Worm (Caenorhabditis elegans): ENCODE results near the gene aqp-11.
A peak's percentile ranks its signal among the peaks of the same experiment; 100 is the strongest.

The aqp-11 gene

ce11 chrIII:13672654-13673330 lies at the start of gene aqp-11:
Gene aqp-11 (plus strand): TSS chrIII:13673280.
- TF ChIP-seq hlh-1 (tag; optimal IDR thresholded peaks at IDR 0.05) (peak; percentile 31), nhr-76 (tag; optimal IDR thresholded peaks at IDR 0.05) (no peak), mep-1 (tag; optimal IDR thresholded peaks at IDR 0.05) (no peak)

DNA sequence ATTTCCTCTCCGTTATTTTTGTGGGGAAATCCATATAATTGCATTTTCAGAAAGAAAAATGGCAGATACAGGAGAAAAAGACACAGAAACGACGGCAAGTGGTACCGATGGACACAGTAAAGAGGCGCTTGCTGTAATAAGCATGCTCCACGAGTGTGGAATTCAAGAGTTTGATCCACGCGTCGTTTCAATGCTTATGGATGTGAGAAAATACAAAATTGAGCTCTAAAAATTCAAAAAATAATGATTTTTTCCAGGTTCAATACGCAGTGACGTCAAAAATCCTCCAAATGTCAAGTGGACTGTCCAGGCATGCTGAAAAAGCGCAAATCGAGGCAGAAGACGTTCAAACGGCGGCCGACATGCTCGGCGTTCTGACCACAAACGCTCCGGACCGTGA lies 48.9 kb upstream of the aqp-11 start, which contains the start of gene taf-9:
Gene taf-9 (plus strand): TSS at position 51 of the 400 bp plus-strand sequence.
- TF ChIP-seq zip-8 (tag; optimal IDR thresholded peaks at IDR 0.05) (no peak), nhr-28 (tag; optimal IDR thresholded peaks at IDR 0.05) (no peak), sem-2 (GFP tag; optimal IDR thresholded peaks at IDR 0.05) (no peak), unc-120 (tag; optimal IDR thresholded peaks at IDR 0.05; ENCODE audit: poor library complexity, severe bottlenecking) (no peak), mep-1 (tag; optimal IDR thresholded peaks at IDR 0.05) (no peak), ces-1 (GFP tag; optimal IDR thresholded peaks at IDR 0.05) (no peak), unc-39 (tag; optimal IDR thresholded peaks at IDR 0.05) (no peak), blmp-1 (tag; optimal IDR thresholded peaks at IDR 0.05) (no peak)

DNA sequence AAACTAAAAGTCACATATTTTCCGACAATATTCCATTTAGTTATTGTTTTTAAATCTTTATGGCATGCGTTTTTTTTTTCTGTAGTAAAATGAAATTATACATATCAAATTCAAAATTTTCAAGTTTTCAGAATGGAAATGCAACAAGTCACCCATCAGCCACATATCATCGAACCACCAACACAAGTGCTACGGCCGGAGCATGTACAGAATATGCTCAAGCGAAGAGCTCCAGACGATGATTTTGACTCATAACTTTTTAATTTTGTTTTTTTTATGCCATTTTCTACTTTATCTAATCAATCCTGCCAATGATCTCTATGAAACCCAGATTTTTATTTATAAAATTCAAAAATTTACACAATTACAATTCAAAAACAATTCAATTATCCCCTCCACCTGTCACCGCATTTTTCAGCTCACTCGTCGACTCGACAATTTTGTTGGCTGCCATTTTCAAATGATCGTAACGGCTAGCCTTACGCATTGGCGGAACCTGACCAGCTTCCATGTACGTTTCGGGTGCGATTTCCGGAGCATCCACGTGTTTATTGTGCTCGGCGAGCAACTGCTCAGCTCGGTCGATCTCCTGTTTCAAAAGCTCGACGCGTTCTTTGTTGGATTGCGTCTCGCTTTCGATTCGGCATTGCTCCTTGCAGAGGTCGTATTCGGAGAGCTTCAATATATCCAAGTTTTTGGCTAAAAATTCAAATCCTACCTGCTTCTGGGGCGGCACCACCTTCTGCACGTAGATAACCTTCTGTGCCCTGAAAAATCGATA lies 47.2 kb upstream of the aqp-11 start:
- TF ChIP-seq elt-3 (tag; optimal IDR thresholded peaks at IDR 0.05) (no peak), unc-120 (tag; optimal IDR thresholded peaks at IDR 0.05; ENCODE audit: poor library complexity, severe bottlenecking) (no peak), pha-4 (tag; optimal IDR thresholded peaks at IDR 0.05) (no peak), lsy-2 (tag; optimal IDR thresholded peaks at IDR 0.05) (no peak), bed-3 (GFP tag; optimal IDR thresholded peaks at IDR 0.05) (no peak), lin-32 (GFP tag; optimal IDR thresholded peaks at IDR 0.05) (no peak), sptf-1 (tag; optimal IDR thresholded peaks at IDR 0.05) (no peak)

DNA sequence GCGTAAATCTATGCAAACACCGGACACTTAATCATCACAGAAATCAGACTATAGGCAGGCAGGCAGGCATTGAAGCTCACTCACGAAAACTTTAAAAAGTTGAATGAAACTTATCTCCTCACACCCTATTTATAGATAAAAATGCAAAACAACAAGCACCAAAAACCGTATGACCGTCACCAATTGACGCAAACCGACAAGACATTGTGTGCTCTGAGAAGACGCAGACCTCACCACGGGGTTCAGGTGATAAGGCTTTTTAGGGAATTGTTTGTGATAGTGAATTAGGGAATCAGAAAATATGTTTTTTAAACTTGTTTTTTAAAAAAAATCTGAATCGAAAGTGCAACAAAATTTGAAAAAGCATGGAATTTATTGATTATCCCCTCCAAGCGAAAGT lies 46.4 kb upstream of the aqp-11 start, which contains the start of gene T12D8.5:
Gene T12D8.5 (minus strand): TSS at position 95 of the 400 bp plus-strand sequence.
- TF ChIP-seq elt-1 (tag; optimal IDR thresholded peaks at IDR 0.05; ENCODE audit: borderline replicate concordance, insufficient read depth) (no peak), nhr-12 (tag; optimal IDR thresholded peaks at IDR 0.05) (no peak), ces-1 (GFP tag; optimal IDR thresholded peaks at IDR 0.05) (no peak), flh-1 (GFP tag; optimal IDR thresholded peaks at IDR 0.05) (no peak), ztf-11 (tag; optimal IDR thresholded peaks at IDR 0.05) (no peak), bed-3 (GFP tag; optimal IDR thresholded peaks at IDR 0.05) (no peak), unc-39 (tag; optimal IDR thresholded peaks at IDR 0.05) (no peak), unc-120 (tag; optimal IDR thresholded peaks at IDR 0.05; ENCODE audit: poor library complexity, severe bottlenecking) (no peak)

- TF ChIP-seq ztf-11 (tag; optimal IDR thresholded peaks at IDR 0.05) (no peak), zip-8 (tag; optimal IDR thresholded peaks at IDR 0.05) (no peak), pha-4 (tag; optimal IDR thresholded peaks at IDR 0.05) (no peak)
These were observed 42.4 kb upstream of the aqp-11 start, which contains the start of gene arrd-17 for ce11 chrIII:13630708-13631107. Gene arrd-17 (minus strand): TSS chrIII:13630808.

DNA sequence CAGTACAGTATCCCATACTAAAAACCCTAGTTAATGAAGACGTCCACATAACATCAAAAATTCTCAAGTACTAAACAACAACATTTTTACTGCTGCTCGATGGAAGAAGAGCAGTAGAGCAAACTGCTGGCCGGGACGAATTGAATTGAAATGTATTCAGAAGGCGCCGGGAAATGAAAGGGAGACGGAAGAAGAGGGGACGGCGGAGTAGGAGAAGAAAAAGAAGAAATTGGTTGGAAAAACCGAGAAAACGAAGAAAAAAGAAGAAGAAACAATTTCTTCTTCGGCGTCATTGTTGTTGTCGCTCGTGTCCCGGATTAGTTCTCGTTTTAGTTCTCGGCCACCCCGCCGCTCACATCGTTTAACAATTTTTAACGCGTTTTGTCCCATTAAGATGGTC lies 39.3 kb upstream of the aqp-11 start:
- TF ChIP-seq nhr-76 (tag; optimal IDR thresholded peaks at IDR 0.05) = no peak
- peak; percentile 38 for TF ChIP-seq ces-1 (GFP tag; optimal IDR thresholded peaks at IDR 0.05)

ce11 chrIII:13635235-13635634 lies 37.8 kb upstream of the aqp-11 start:
- TF ChIP-seq lin-13 (tag; optimal IDR thresholded peaks at IDR 0.05) (no peak), lin-32 (GFP tag; optimal IDR thresholded peaks at IDR 0.05) (no peak), unc-39 (tag; optimal IDR thresholded peaks at IDR 0.05) (no peak), nhr-237 (tag; optimal IDR thresholded peaks at IDR 0.05) (no peak), cnd-1 (tag; optimal IDR thresholded peaks at IDR 0.05) (no peak), snpc-4 (tag; optimal IDR thresholded peaks at IDR 0.05) (no peak), mls-2 (tag; optimal IDR thresholded peaks at IDR 0.05) (no peak), blmp-1 (tag; optimal IDR thresholded peaks at IDR 0.05) (no peak), nhr-76 (tag; optimal IDR thresholded peaks at IDR 0.05) (no peak), mab-5 (tag; optimal IDR thresholded peaks at IDR 0.05) (no peak), ham-2 (GFP tag; optimal IDR thresholded peaks at IDR 0.05) (no peak), ceh-43 (GFP tag; optimal IDR thresholded peaks at IDR 0.05) (no peak), elt-1 (tag; optimal IDR thresholded peaks at IDR 0.05; ENCODE audit: borderline replicate concordance, insufficient read depth) (no peak), ztf-11 (tag; optimal IDR thresholded peaks at IDR 0.05) (no peak), hlh-1 (tag; optimal IDR thresholded peaks at IDR 0.05) (peak; percentile 71), drap-1 (GFP tag; optimal IDR thresholded peaks at IDR 0.05) (no peak), flh-1 (GFP tag; optimal IDR thresholded peaks at IDR 0.05) (no peak), unc-62 (GFP tag; optimal IDR thresholded peaks at IDR 0.05) (peak; percentile 23)

All from whole organism, mixed stage, embryonic.